Fruit fly (Drosophila melanogaster) whole organism, embryonic: ENCODE data around the gene Mvd.

Experiments used
- Bgb ChIP-seq: fragments of 200-800 bp; sonication (Bioruptor generic); IDR thresholded peaks from 2 replicates; pipeline ENCODE4 v1.3.6; 2022; ENCODE audit warnings: missing biosample characterization, missing genetic modification characterization; ENCODE audit not compliant: partially characterized antibody
- Bteb2 ChIP-seq: fragments of 200-800 bp; sonication (Bioruptor generic); optimal IDR thresholded peaks from 2 replicates; lab custom pipeline; 2016; ENCODE audit warnings: missing biosample characterization, missing genetic modification characterization
- CG10366 ChIP-seq: fragments of 200-800 bp; sonication (Bioruptor generic); IDR thresholded peaks from 2 replicates; pipeline ENCODE4 v1.3.6; 2022; ENCODE audit warnings: missing biosample characterization, missing genetic modification characterization
- CG10979 ChIP-seq: fragments of 200-800 bp; sonication (Bioruptor generic); optimal IDR thresholded peaks from 2 replicates; lab custom pipeline; 2018; ENCODE audit warnings: missing biosample characterization, mild to moderate bottlenecking, missing genetic modification characterization, moderate library complexity
- CG11085 ChIP-seq: fragments of 200-800 bp; sonication (Bioruptor generic); IDR thresholded peaks from 2 replicates; pipeline ENCODE4 v1.3.6; 2022; ENCODE audit warnings: missing biosample characterization, missing genetic modification characterization
- CG11560 ChIP-seq: fragments of 200-800 bp; sonication (Bioruptor generic); IDR thresholded peaks from 3 replicates; pipeline ENCODE4 v1.3.6; 2022; ENCODE audit warnings: missing biosample characterization, missing genetic modification characterization
- CG12071 ChIP-seq: fragments of 200-800 bp; sonication (Bioruptor generic); optimal IDR thresholded peaks from 3 replicates; lab custom pipeline; 2018; ENCODE audit warnings: missing biosample characterization, mild to moderate bottlenecking, missing genetic modification characterization
- CG12236 ChIP-seq: fragments of 200-800 bp; sonication (Bioruptor generic); optimal IDR thresholded peaks from 2 replicates; lab custom pipeline; 2016; ENCODE audit warnings: missing biosample characterization, missing genetic modification characterization
- CG12659 ChIP-seq: fragments of 200-800 bp; sonication (Bioruptor generic); optimal IDR thresholded peaks from 3 replicates; lab custom pipeline; 2017; ENCODE audit warnings: mild to moderate bottlenecking, missing biosample characterization, missing genetic modification reagents, missing genetic modification characterization
- CG13894 ChIP-seq: fragments of 200-800 bp; sonication (Bioruptor generic); optimal IDR thresholded peaks from 3 replicates; lab custom pipeline; 2018; ENCODE audit warnings: missing biosample characterization, mild to moderate bottlenecking, missing genetic modification characterization, moderate library complexity
- CG14860 ChIP-seq: fragments of 200-800 bp; sonication (Bioruptor generic); IDR thresholded peaks from 3 replicates; pipeline ENCODE4 v1.3.6; 2022; ENCODE audit warnings: missing biosample characterization, missing genetic modification characterization; ENCODE audit not compliant: partially characterized antibody
- CG30431 ChIP-seq: fragments of 200-800 bp; sonication (Bioruptor generic); optimal IDR thresholded peaks from 2 replicates; lab custom pipeline; 2017; ENCODE audit warnings: missing biosample characterization, missing genetic modification characterization
- CG31441 ChIP-seq: fragments of 200-800 bp; sonication (Bioruptor generic); IDR thresholded peaks from 2 replicates; pipeline ENCODE4 v1.3.6; 2022; ENCODE audit warnings: missing biosample characterization, missing genetic modification characterization
- CG3163 ChIP-seq: fragments of 200-800 bp; sonication (Bioruptor generic); optimal IDR thresholded peaks from 3 replicates; lab custom pipeline; 2016; ENCODE audit warnings: missing biosample characterization, missing genetic modification characterization
- CG33213 ChIP-seq: fragments of 200-800 bp; sonication (Bioruptor generic); optimal IDR thresholded peaks from 3 replicates; lab custom pipeline; 2016; ENCODE audit warnings: missing biosample characterization, missing genetic modification characterization
- CG3726 ChIP-seq: fragments of 200-800 bp; sonication (Bioruptor generic); IDR thresholded peaks from 3 replicates; pipeline ENCODE4, ENCODE4 v1.3.6; 2022; ENCODE audit warnings: missing biosample characterization, missing genetic modification characterization
- CG3838 ChIP-seq: fragments of 200-800 bp; sonication (Bioruptor generic); optimal IDR thresholded peaks from 3 replicates; lab custom pipeline; 2016; ENCODE audit warnings: missing biosample characterization, missing genetic modification characterization
- CG4328 ChIP-seq: fragments of 200-800 bp; sonication (Bioruptor generic); optimal IDR thresholded peaks from 3 replicates; lab custom pipeline; 2017; ENCODE audit warnings: missing biosample characterization, missing genetic modification reagents, missing genetic modification characterization
- CG43689 ChIP-seq: fragments of 200-800 bp; sonication (Bioruptor generic); IDR thresholded peaks from 2 replicates; pipeline ENCODE4 v1.3.6; 2022; ENCODE audit warnings: missing biosample characterization, missing genetic modification characterization
- CG5180 ChIP-seq: fragments of 200-800 bp; sonication (Bioruptor generic); optimal IDR thresholded peaks from 3 replicates; lab custom pipeline; 2017; ENCODE audit warnings: missing biosample characterization, missing genetic modification characterization, mild to moderate bottlenecking, moderate library complexity, missing genetic modification reagents
- CG6791 ChIP-seq: fragments of 200-800 bp; sonication (Bioruptor generic); IDR thresholded peaks from 3 replicates; pipeline ENCODE4 v1.3.6; 2022; ENCODE audit warnings: missing biosample characterization, missing genetic modification characterization; ENCODE audit not compliant: partially characterized antibody
- CG7271 ChIP-seq: fragments of 200-800 bp; sonication (Bioruptor generic); optimal IDR thresholded peaks from 2 replicates; lab custom pipeline; 2018; ENCODE audit warnings: missing biosample characterization, mild to moderate bottlenecking, missing genetic modification characterization, moderate library complexity
- CG7357 ChIP-seq: fragments of 200-800 bp; sonication (Bioruptor generic); IDR thresholded peaks from 3 replicates; pipeline ENCODE4 v1.3.6; 2022; ENCODE audit warnings: missing biosample characterization, missing genetic modification characterization
- CG8290 ChIP-seq, 3 experiments: fragments of 200-800 bp; sonication (Bioruptor generic); optimal IDR thresholded peaks; 2 replicates each; lab custom pipeline; 2016 to 2019; ENCODE audit warnings: missing biosample characterization in 3 of 3, missing genetic modification characterization in 3 of 3, mild to moderate bottlenecking in 2 of 3, moderate library complexity in 1 of 3
- D19A ChIP-seq: fragments of 200-800 bp; optimal IDR thresholded peaks from 3 replicates; lab custom pipeline; 2019; ENCODE audit warnings: missing biosample characterization, mild to moderate bottlenecking, missing genetic modification characterization, moderate library complexity
- Gsc ChIP-seq: fragments of 200-800 bp; sonication (Bioruptor generic); IDR thresholded peaks from 2 replicates; pipeline ENCODE4 v1.3.6; 2022; ENCODE audit warnings: missing biosample characterization, missing genetic modification characterization
- Med ChIP-seq: fragments of 200-800 bp; sonication (Bioruptor generic); peaks from one replicate; lab custom pipeline; 2016; ENCODE audit warnings: missing biosample characterization, missing genetic modification characterization, mild to moderate bottlenecking, inconsistent platforms, moderate library complexity
- Myb ChIP-seq: fragments of 200-800 bp; sonication (Bioruptor generic); optimal IDR thresholded peaks from 2 replicates; lab custom pipeline; 2016; ENCODE audit warnings: missing biosample characterization, missing genetic modification characterization
- PHDP ChIP-seq: fragments of 200-800 bp; sonication (Bioruptor generic); optimal IDR thresholded peaks from 3 replicates; lab custom pipeline; 2018; ENCODE audit warnings: missing biosample characterization, mild to moderate bottlenecking, missing genetic modification characterization, moderate library complexity
- ac ChIP-seq: fragments of 200-800 bp; sonication (Bioruptor generic); optimal IDR thresholded peaks from 3 replicates; lab custom pipeline; 2017; ENCODE audit warnings: missing biosample characterization, mild to moderate bottlenecking, missing genetic modification characterization
- amos ChIP-seq: fragments of 200-800 bp; sonication (Bioruptor generic); IDR thresholded peaks from 2 replicates; pipeline ENCODE4 v1.3.6; 2022; ENCODE audit warnings: missing biosample characterization, missing genetic modification characterization; ENCODE audit not compliant: partially characterized antibody
- ato ChIP-seq: fragments of 200-800 bp; sonication (Bioruptor generic); IDR thresholded peaks from 2 replicates; pipeline ENCODE4 v1.3.6; 2022; ENCODE audit warnings: missing biosample characterization, missing genetic modification characterization; ENCODE audit not compliant: partially characterized antibody
- chif ChIP-seq, 2 experiments: fragments of 200-800 bp; sonication (Bioruptor generic); optimal IDR thresholded peaks; 3 replicates each; lab custom pipeline; 2016; ENCODE audit warnings: missing biosample characterization in 2 of 2, missing genetic modification characterization in 2 of 2
- chinmo ChIP-seq: fragments of 200-800 bp; sonication (Bioruptor generic); IDR thresholded peaks from 4 replicates; pipeline ENCODE4 v1.3.6; 2022; ENCODE audit warnings: missing biosample characterization, missing genetic modification characterization; ENCODE audit not compliant: partially characterized antibody
- dpn ChIP-seq, 2 experiments: fragments of 200-800 bp; sonication (Bioruptor generic); optimal IDR thresholded peaks; 3 replicates each; lab custom pipeline; 2016; ENCODE audit warnings: missing biosample characterization in 2 of 2, missing genetic modification characterization in 2 of 2
- ftz-f1 ChIP-seq: fragments of 200-800 bp; sonication (Bioruptor generic); optimal IDR thresholded peaks from 2 replicates; lab custom pipeline; 2016; ENCODE audit warnings: missing biosample characterization, missing genetic modification characterization
- inv ChIP-seq: fragments of 200-800 bp; sonication (Bioruptor generic); IDR thresholded peaks from 2 replicates; pipeline ENCODE4 v1.3.6; 2022; ENCODE audit warnings: missing biosample characterization, missing genetic modification characterization; ENCODE audit not compliant: partially characterized antibody
- lab ChIP-seq: fragments of 200-800 bp; sonication (Bioruptor generic); optimal IDR thresholded peaks from 3 replicates; lab custom pipeline; 2017; ENCODE audit warnings: missing biosample characterization, missing genetic modification characterization, mild to moderate bottlenecking, moderate library complexity, missing genetic modification reagents
- lbe ChIP-seq: fragments of 200-800 bp; sonication (Bioruptor generic); optimal IDR thresholded peaks from 2 replicates; lab custom pipeline; 2016; ENCODE audit warnings: missing biosample characterization, mild to moderate bottlenecking, missing genetic modification characterization
- lilli ChIP-seq: fragments of 200-800 bp; sonication (Bioruptor generic); optimal IDR thresholded peaks from 3 replicates; lab custom pipeline; 2016; ENCODE audit warnings: missing biosample characterization, missing genetic modification characterization
- lmd ChIP-seq: fragments of 200-800 bp; sonication (Bioruptor generic); IDR thresholded peaks from 2 replicates; pipeline ENCODE4 v1.3.6; 2022; ENCODE audit warnings: missing biosample characterization, missing genetic modification characterization
- lola ChIP-seq, 3 experiments: fragments of >200 bp in 2 of 3; fragments of 200-800 bp in 1 of 3; sonication (Bioruptor generic) in 1 of 3; optimal IDR thresholded peaks; 2 replicates each; lab custom pipeline; 2017 to 2019; ENCODE audit warnings: missing biosample characterization in 3 of 3, missing genetic modification characterization in 3 of 3, mild to moderate bottlenecking in 1 of 3, moderate library complexity in 1 of 3
- mirr ChIP-seq: fragments of 200-800 bp; sonication (Bioruptor generic); optimal IDR thresholded peaks from 3 replicates; lab custom pipeline; 2018; ENCODE audit warnings: missing biosample characterization, mild to moderate bottlenecking, missing genetic modification characterization
- odd ChIP-seq: fragments of 200-800 bp; sonication (Bioruptor generic); optimal IDR thresholded peaks from 2 replicates; lab custom pipeline; 2017; ENCODE audit warnings: missing biosample characterization, mild to moderate bottlenecking, missing genetic modification characterization
- shn ChIP-seq: fragments of 200-800 bp; sonication (Bioruptor generic); optimal IDR thresholded peaks from 3 replicates; lab custom pipeline; 2016; ENCODE audit warnings: missing biosample characterization, missing genetic modification characterization
- tap ChIP-seq: fragments of 200-800 bp; optimal IDR thresholded peaks from 3 replicates; lab custom pipeline; 2019; ENCODE audit warnings: missing biosample characterization, mild to moderate bottlenecking, missing genetic modification characterization, moderate library complexity
- toy ChIP-seq: fragments of 200-800 bp; sonication (Bioruptor generic); IDR thresholded peaks from 2 replicates; pipeline ENCODE4 v1.3.6; 2022; ENCODE audit warnings: missing biosample characterization, missing genetic modification characterization
- twi ChIP-seq: fragments of 200-800 bp; optimal IDR thresholded peaks from 2 replicates; lab custom pipeline; 2019; ENCODE audit warnings: missing biosample characterization, mild to moderate bottlenecking, missing genetic modification characterization, moderate library complexity
- unc-4 ChIP-seq: fragments of 200-800 bp; sonication (Bioruptor generic); IDR thresholded peaks from 2 replicates; pipeline ENCODE4 v1.3.6; 2022; ENCODE audit warnings: missing biosample characterization, missing genetic modification characterization; ENCODE audit not compliant: partially characterized antibody

The Mvd gene

dm6 chrX:15733995-15734394 lies 15.0 kb upstream of the Mvd start, which contains the start of the genes CG12379 and MagR (continued):
- TF ChIP-seq lilli (GFP tag; lab: Kevin White, UChicago) (peak; percentile 82), inv (GFP tag; lab: Robert Waterston, UW) (peak; percentile 78), chif (GFP tag; optimal IDR thresholded peaks at IDR 0.05; lab: Kevin White, UChicago) (peak; percentile 8 to 29), dpn (GFP tag; optimal IDR thresholded peaks at IDR 0.05; lab: Kevin White, UChicago) (peak; percentile 53 to 71), Myb (GFP tag; lab: Kevin White, UChicago) (peak; percentile 75), CG6791 (peak; percentile 67; the same call in 2 of the 3 replicates), CG12659 (GFP tag; lab: Kevin White, UChicago) (peak; percentile 71), CG3163 (GFP tag; lab: Kevin White, UChicago) (no peak), shn (GFP tag; lab: Kevin White, UChicago) (peak; percentile 7), Bteb2 (peak; percentile 16), CG14860 (GFP tag; lab: Robert Waterston, UW) (peak; percentile 77), CG11085 (no peak; the same call in 1 of the 2 replicates), CG10979 (tag; lab: Kevin White, UChicago) (peak; percentile 30), ac (GFP tag; lab: Kevin White, UChicago) (no peak), CG5180 (GFP tag; lab: Kevin White, UChicago) (no peak), Med (peak; percentile 91), tap (tag; lab: Kevin White, UChicago) (no peak), CG43689 (GFP tag; lab: Robert Waterston, UW) (no peak), ftz-f1 (GFP tag; lab: Kevin White, UChicago) (no peak), CG33213 (GFP tag; lab: Kevin White, UChicago) (peak; percentile 27), CG8290 (GFP tag; optimal IDR thresholded peaks at IDR 0.05; lab: Kevin White, UChicago) (peak; percentile 29), CG8290 (tag; optimal IDR thresholded peaks at IDR 0.05; lab: Kevin White, UChicago) (no peak), twi (tag; lab: Kevin White, UChicago) (peak; percentile 76), CG3838 (no peak), CG7357 (GFP tag; lab: Robert Waterston, UW) (0 out of 3 replicates have a peak, but pooled peaks have one; percentile 37), chinmo (GFP tag; lab: Robert Waterston, UW) (0 out of 4 replicates have a peak, but pooled peaks have one; percentile 67), odd (no peak), lab (GFP tag; lab: Kevin White, UChicago) (no peak), CG12071 (GFP tag; lab: Kevin White, UChicago) (no peak), lbe (GFP tag; lab: Kevin White, UChicago) (no peak), CG7271 (tag; lab: Kevin White, UChicago) (no peak), CG3726 (GFP tag; lab: Robert Waterston, UW) (no peak), lola (GFP tag; optimal IDR thresholded peaks at IDR 0.05; lab: Kevin White, UChicago) (peak in 1 of 3 experiments; percentile 53), amos (peak; percentile 78), CG4328 (GFP tag; lab: Kevin White, UChicago) (no peak), CG10366 (peak; percentile 28; the same call in 1 of the 2 replicates), Gsc (GFP tag; lab: Robert Waterston, UW) (no peak), CG30431 (GFP tag; lab: Kevin White, UChicago) (no peak), unc-4 (peak; percentile 78), Bgb (GFP tag; lab: Robert Waterston, UW) (peak; percentile 61; the same call in 1 of the 2 replicates), mirr (GFP tag; lab: Kevin White, UChicago) (peak; percentile 24), D19A (tag; lab: Kevin White, UChicago) (peak; percentile 17), CG12236 (GFP tag; lab: Kevin White, UChicago) (peak; percentile 2), lmd (GFP tag; lab: Robert Waterston, UW) (peak; percentile 62), CG13894 (no peak), PHDP (tag; lab: Kevin White, UChicago) (peak; percentile 30), toy (GFP tag; lab: Robert Waterston, UW) (no peak), CG31441 (GFP tag; lab: Robert Waterston, UW) (peak; percentile 96), CG11560 (tag; lab: Robert Waterston, UW) (peak; percentile 59; the same call in 1 of the 3 replicates), ato (0 out of 2 replicates have a peak, but pooled peaks have one; percentile 31)
